Worm (Caenorhabditis elegans) whole organism, late embryonic: Measurements from ENCODE around the gene F40C5.2.

Source experiments
- C08G9.2 ChIP-seq: sonication (generic microtip); optimal IDR thresholded peaks from 2 replicates; lab custom pipeline; 2016; ENCODE audit warnings: mild to moderate bottlenecking, missing genetic modification characterization, moderate library complexity, missing compliant biosample characterization
- K02D7.2 ChIP-seq: sonication (generic microtip); optimal IDR thresholded peaks from 2 replicates; lab custom pipeline; 2017; ENCODE audit warnings: mild to moderate bottlenecking, missing genetic modification characterization, missing compliant biosample characterization
- T23F11.4 ChIP-seq: fragments of 200-800 bp; sonication (Bioruptor generic); optimal IDR thresholded peaks from 2 replicates; lab custom pipeline; 2018; ENCODE audit warnings: mild to moderate bottlenecking, missing genetic modification characterization, missing compliant biosample characterization
- ama-1 ChIP-seq: fragments of 150-350 bp; optimal IDR thresholded peaks from 2 replicates; lab custom pipeline; 2014
- ceh-19 ChIP-seq: fragments of 200-800 bp; sonication (Bioruptor generic); optimal IDR thresholded peaks from 2 replicates; lab custom pipeline; 2018; ENCODE audit warnings: mild to moderate bottlenecking, missing genetic modification characterization, missing compliant biosample characterization
- ceh-24 ChIP-seq: sonication (generic microtip); optimal IDR thresholded peaks from 2 replicates; lab custom pipeline; 2016; ENCODE audit warnings: mild to moderate bottlenecking, missing genetic modification characterization, missing compliant biosample characterization
- elt-4 ChIP-seq: sonication (generic microtip); optimal IDR thresholded peaks from 2 replicates; lab custom pipeline; 2016; ENCODE audit warnings: missing genetic modification characterization, missing compliant biosample characterization
- ets-4 ChIP-seq: sonication (generic microtip); optimal IDR thresholded peaks from 2 replicates; lab custom pipeline; 2016; ENCODE audit warnings: missing genetic modification characterization, missing compliant biosample characterization
- fkh-10 ChIP-seq: fragments of 150-350 bp; optimal IDR thresholded peaks from 2 replicates; lab custom pipeline; 2014; ENCODE audit warnings: missing biosample characterization, missing genetic modification reagents, missing genetic modification characterization
- hlh-8 ChIP-seq: sonication (generic microtip); optimal IDR thresholded peaks from 2 replicates; lab custom pipeline; 2016; ENCODE audit warnings: missing genotype, missing genetic modification characterization, missing compliant biosample characterization
- mec-3 ChIP-seq: sonication (generic microtip); optimal IDR thresholded peaks from 2 replicates; lab custom pipeline; 2016; ENCODE audit warnings: borderline replicate concordance, missing genetic modification characterization, missing compliant biosample characterization
- nhr-11 ChIP-seq: fragments of 150-350 bp; optimal IDR thresholded peaks from 2 replicates; lab custom pipeline; 2014; ENCODE audit warnings: missing biosample characterization, missing genetic modification characterization
- sox-4 ChIP-seq: sonication (generic microtip); optimal IDR thresholded peaks from 2 replicates; lab custom pipeline; 2017; ENCODE audit warnings: mild to moderate bottlenecking, missing genetic modification characterization, inconsistent platforms, missing compliant biosample characterization
- unc-55 ChIP-seq: sonication (generic microtip); optimal IDR thresholded peaks from 2 replicates; lab custom pipeline; 2017; ENCODE audit warnings: missing biosample characterization, missing genetic modification reagents, missing genetic modification characterization

DNA sequence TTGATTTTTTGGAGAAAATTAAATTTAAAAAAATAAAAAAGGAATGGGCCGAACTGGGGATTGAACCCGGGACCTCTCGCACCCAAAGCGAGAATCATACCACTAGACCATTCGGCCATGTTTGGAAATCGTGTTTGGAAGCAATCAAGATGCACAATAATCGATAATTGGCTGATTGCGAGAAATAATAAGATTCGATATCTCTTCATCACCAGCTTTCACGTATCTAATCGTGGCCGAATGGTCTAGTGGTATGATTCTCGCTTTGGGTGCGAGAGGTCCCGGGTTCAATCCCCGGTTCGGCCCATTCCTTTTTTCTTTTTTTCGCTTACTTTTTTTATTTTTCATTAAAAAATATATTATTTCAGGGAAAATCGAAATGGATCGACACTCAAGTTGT, 11.3 kb downstream of the F40C5.2 start:
- TF ChIP-seq unc-55 (GFP tag; lab: Kevin White, UChicago) (no peak), hlh-8 (no peak), fkh-10 (no peak), elt-4 (tag; lab: Kevin White, UChicago) (no peak), ceh-19 (GFP tag; lab: Kevin White, UChicago) (no peak), ceh-24 (no peak), C08G9.2 (tag; lab: Kevin White, UChicago) (no peak), ets-4 (tag; lab: Kevin White, UChicago) (no peak), K02D7.2 (no peak), mec-3 (no peak), ama-1 (lab: Kevin White, UChicago) (no peak), nhr-11 (no peak), T23F11.4 (GFP tag; lab: Kevin White, UChicago) (no peak), sox-4 (tag; lab: Kevin White, UChicago) (no peak)
